Worm (Caenorhabditis elegans): ENCODE results near the gene ooc-5.
A peak's percentile ranks its signal among the peaks of the same experiment; 100 is the strongest.

ooc-5 gene

DNA sequence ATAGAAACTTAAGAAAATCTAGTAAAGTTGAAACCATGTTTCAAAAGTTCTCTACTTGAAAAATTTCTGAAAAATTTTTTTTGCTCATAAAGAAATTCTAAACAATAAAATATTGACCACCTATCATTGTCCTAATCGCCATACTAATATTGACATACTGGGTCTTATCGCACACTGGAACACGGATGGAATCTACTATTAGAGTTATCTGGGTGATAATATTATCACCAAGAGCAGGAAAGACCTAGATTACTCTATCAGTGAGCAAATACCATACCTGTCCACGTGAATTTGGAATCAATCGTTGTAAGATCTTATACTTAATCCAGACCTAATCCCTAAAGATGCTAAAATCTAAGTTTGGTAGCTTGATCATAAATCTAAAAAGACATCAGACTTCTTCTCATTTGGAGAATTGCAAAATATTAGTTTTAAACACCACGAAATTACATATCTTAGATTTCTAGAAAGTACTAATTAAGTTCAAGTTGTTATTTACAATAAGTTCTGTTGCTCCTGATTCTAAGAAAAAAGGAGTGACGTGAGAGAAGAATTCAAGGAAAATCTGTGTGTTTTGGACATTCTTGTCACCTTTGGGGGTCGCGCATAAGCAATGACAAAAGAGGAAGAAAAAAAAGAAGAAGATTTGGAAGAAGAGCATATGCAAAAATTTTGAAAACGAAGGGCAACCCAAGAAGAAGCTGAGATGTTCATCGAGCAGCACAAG, 17.2 kb downstream of the ooc-5 start:
- TF ChIP-seq unc-62 (GFP tag; optimal IDR thresholded peaks at IDR 0.05 in 1 of 2) (peak in 1 of 2 experiments; percentile 27), unc-62 (tag; optimal IDR thresholded peaks at IDR 0.05) (no peak), rbr-2 (tag; optimal IDR thresholded peaks at IDR 0.05) (peak; percentile 10), ceh-20 (GFP tag; IDR thresholded peaks at IDR 0.05) (no peak), nhr-11 (tag; optimal IDR thresholded peaks at IDR 0.05) (peak; percentile 39)

DNA sequence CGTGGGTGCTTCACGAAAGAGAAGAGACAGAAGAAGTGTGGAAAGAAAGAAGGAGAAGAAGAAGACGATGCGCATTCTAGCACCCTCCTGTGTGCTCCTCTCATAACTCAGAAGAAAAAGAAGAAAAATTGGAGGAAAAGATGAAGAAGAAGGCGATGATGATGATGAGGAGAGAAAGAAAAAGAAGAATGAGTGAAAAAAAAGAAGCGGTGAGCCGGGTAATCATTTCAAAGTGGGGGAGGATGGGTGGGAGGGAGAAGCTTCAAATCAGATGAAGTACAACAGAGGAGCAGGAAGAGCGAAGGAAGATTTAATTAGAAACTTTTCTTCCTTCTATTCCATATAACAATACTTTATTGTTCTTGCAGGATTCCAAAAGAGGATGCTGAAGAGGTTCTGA, 17.7 kb downstream of the ooc-5 start:
- no peak for TF ChIP-seq duxl-1 (tag; optimal IDR thresholded peaks at IDR 0.05; ENCODE audit: poor library complexity)
- no peak for TF ChIP-seq mdt-29 (GFP tag; IDR thresholded peaks at IDR 0.05)
- TF ChIP-seq tag-97 (GFP tag; IDR thresholded peaks at IDR 0.05), result no peak
- no peak for TF ChIP-seq F37D6.2 (tag; optimal IDR thresholded peaks at IDR 0.05)
- no peak for TF ChIP-seq nhr-28 (tag; optimal IDR thresholded peaks at IDR 0.05)
- TF ChIP-seq hlh-30 (tag; optimal IDR thresholded peaks at IDR 0.05; ENCODE audit: insufficient read depth), result no peak
- no peak for TF ChIP-seq tra-1 (GFP tag; IDR thresholded peaks at IDR 0.05)
- no peak for TF ChIP-seq egl-27 (tag; optimal IDR thresholded peaks at IDR 0.05)
- no peak for TF ChIP-seq dpl-1 (GFP tag; optimal IDR thresholded peaks at IDR 0.05)
- peak; percentile 9 for TF ChIP-seq fkh-10 (GFP tag; optimal IDR thresholded peaks at IDR 0.05)
- no peak for TF ChIP-seq ceh-62 (tag; optimal IDR thresholded peaks at IDR 0.05)
- no peak for TF ChIP-seq ceh-20 (GFP tag; IDR thresholded peaks at IDR 0.05)
- no peak for TF ChIP-seq gei-8 (GFP tag; optimal IDR thresholded peaks at IDR 0.05)
- no peak for TF ChIP-seq lin-38 (GFP tag; IDR thresholded peaks at IDR 0.05)
- no peak for TF ChIP-seq nhr-111 (GFP tag; optimal IDR thresholded peaks at IDR 0.05)
- no peak for TF ChIP-seq rbr-2 (tag; optimal IDR thresholded peaks at IDR 0.05)
- no peak for TF ChIP-seq arid-1 (GFP tag; conservative IDR thresholded peaks at IDR 0.05)
- TF ChIP-seq unc-62 (GFP tag; optimal IDR thresholded peaks at IDR 0.05 in 1 of 2), result peak in 1 of 2 experiments; percentile 55
- TF ChIP-seq unc-62 (tag; optimal IDR thresholded peaks at IDR 0.05), result no peak
- TF ChIP-seq ZK337.2 (GFP tag; IDR thresholded peaks at IDR 0.05), result no peak
- TF ChIP-seq aha-1 (tag), result peak; percentile 65
- no peak for TF ChIP-seq hif-1 (tag; optimal IDR thresholded peaks at IDR 0.05)
- TF ChIP-seq ctbp-1 (GFP tag; IDR thresholded peaks at IDR 0.05), result peak; percentile 57; the same call in 1 of the 2 replicates
- TF ChIP-seq unc-130 (GFP tag; optimal IDR thresholded peaks at IDR 0.05), result no peak
- TF ChIP-seq daf-8 (GFP tag; IDR thresholded peaks at IDR 0.05), result no peak
- TF ChIP-seq pha-4 (GFP tag; IDR thresholded peaks at IDR 0.05), result no peak; the same call in 1 of the 2 replicates
- TF ChIP-seq pha-4 (tag; optimal IDR thresholded peaks at IDR 0.05), result no peak
- no peak for TF ChIP-seq Y105C5A.15 (GFP tag; IDR thresholded peaks at IDR 0.05)
- no peak for TF ChIP-seq vab-7 (GFP tag; IDR thresholded peaks at IDR 0.05)
- TF ChIP-seq lin-15B (tag; optimal IDR thresholded peaks at IDR 0.05), result no peak
- no peak for TF ChIP-seq D1046.2 (GFP tag; IDR thresholded peaks at IDR 0.05)
- no peak for TF ChIP-seq attf-4 (tag; optimal IDR thresholded peaks at IDR 0.05)
- TF ChIP-seq dmd-6 (GFP tag; IDR thresholded peaks at IDR 0.05), result no peak
- peak in 1 of 2 experiments; percentile 2 for TF ChIP-seq lsy-2 (tag; optimal IDR thresholded peaks at IDR 0.05)
- TF ChIP-seq snpc-4 (tag; optimal IDR thresholded peaks at IDR 0.05), result no peak

- TF ChIP-seq ztf-11 (tag; optimal IDR thresholded peaks at IDR 0.05) (no peak), fos-1 (tag; optimal IDR thresholded peaks at IDR 0.05) (no peak), tra-1 (GFP tag; IDR thresholded peaks at IDR 0.05) (no peak), lin-39 (tag; optimal IDR thresholded peaks at IDR 0.05) (no peak), dpl-1 (GFP tag; optimal IDR thresholded peaks at IDR 0.05) (no peak), lir-3 (tag; optimal IDR thresholded peaks at IDR 0.05) (no peak), ctbp-1 (GFP tag; IDR thresholded peaks at IDR 0.05) (0 out of 2 replicates have a peak, but pooled peaks have one; percentile 20), F37D6.2 (tag; optimal IDR thresholded peaks at IDR 0.05) (no peak), nhr-6 (tag; optimal IDR thresholded peaks at IDR 0.05) (no peak), nhr-102 (tag; optimal IDR thresholded peaks at IDR 0.05) (no peak), hif-1 (tag; optimal IDR thresholded peaks at IDR 0.05) (peak in 1 of 2 experiments; percentile 28), duxl-1 (tag; optimal IDR thresholded peaks at IDR 0.05; ENCODE audit: poor library complexity) (no peak), mdl-1 (tag; optimal IDR thresholded peaks at IDR 0.05) (peak in 1 of 2 experiments; percentile 54), attf-4 (tag; optimal IDR thresholded peaks at IDR 0.05) (no peak), dmd-8 (GFP tag; IDR thresholded peaks at IDR 0.05) (no peak), mxl-3 (GFP tag; optimal IDR thresholded peaks at IDR 0.05) (peak; percentile 65), unc-130 (GFP tag; optimal IDR thresholded peaks at IDR 0.05) (no peak), set-16 (GFP tag; IDR thresholded peaks at IDR 0.05) (peak; percentile 72), mes-2 (tag; optimal IDR thresholded peaks at IDR 0.05; ENCODE audit: poor library complexity, severe bottlenecking) (peak; percentile 21), hmg-1.1 (GFP tag; IDR thresholded peaks at IDR 0.05) (peak; percentile 74)
Measured at ce11 chrII:9013341-9013740, 20.4 kb downstream of the ooc-5 start.
